Worm (Caenorhabditis elegans): ENCODE data around the gene M02D8.5.

- TF ChIP-seq ama-1 (optimal IDR thresholded peaks at IDR 0.05) (no peak), ZK546.5 (tag; optimal IDR thresholded peaks at IDR 0.05) (no peak), snpc-4 (tag; optimal IDR thresholded peaks at IDR 0.05) (no peak), nhr-23 (tag; optimal IDR thresholded peaks at IDR 0.05) (no peak), elt-3 (tag; optimal IDR thresholded peaks at IDR 0.05) (no peak), unc-62 (GFP tag; optimal IDR thresholded peaks at IDR 0.05) (no peak), nhr-25 (tag; optimal IDR thresholded peaks at IDR 0.05) (no peak), nhr-76 (tag; optimal IDR thresholded peaks at IDR 0.05) (no peak), tbx-2 (tag; optimal IDR thresholded peaks at IDR 0.05) (no peak), elt-1 (tag; optimal IDR thresholded peaks at IDR 0.05) (no peak), lin-15B (tag; optimal IDR thresholded peaks at IDR 0.05) (no peak), ceh-82 (tag; optimal IDR thresholded peaks at IDR 0.05) (no peak), ztf-11 (tag; optimal IDR thresholded peaks at IDR 0.05) (no peak)
Measured at ce11 chrX:8805475-8805874, 44.1 kb upstream of the M02D8.5 start.

Data from whole organism, L3 larva.